Worm (Caenorhabditis elegans): Measurements from ENCODE around the gene C14A4.13.

- TF ChIP-seq flt-1 (GFP tag; IDR thresholded peaks at IDR 0.05): no peak
- TF ChIP-seq ama-1 (optimal IDR thresholded peaks at IDR 0.05): no peak
- no peak for TF ChIP-seq ceh-36 (tag; optimal IDR thresholded peaks at IDR 0.05)
- TF ChIP-seq B0310.2 (tag; optimal IDR thresholded peaks at IDR 0.05): no peak
- TF ChIP-seq tbx-11 (GFP tag; IDR thresholded peaks at IDR 0.05): no peak
- TF ChIP-seq sea-1 (GFP tag; conservative IDR thresholded peaks at IDR 0.05): no peak
- TF ChIP-seq hmbx-1 (tag; optimal IDR thresholded peaks at IDR 0.05): no peak
Observed at ce11 chrII:10658576-10659256, 40.5 kb downstream of the C14A4.13 start, which contains the start of the genes snu-13 and rsp-7.
